Fruit fly (Drosophila melanogaster): ENCODE data around the gene Klp68D.

DNA sequence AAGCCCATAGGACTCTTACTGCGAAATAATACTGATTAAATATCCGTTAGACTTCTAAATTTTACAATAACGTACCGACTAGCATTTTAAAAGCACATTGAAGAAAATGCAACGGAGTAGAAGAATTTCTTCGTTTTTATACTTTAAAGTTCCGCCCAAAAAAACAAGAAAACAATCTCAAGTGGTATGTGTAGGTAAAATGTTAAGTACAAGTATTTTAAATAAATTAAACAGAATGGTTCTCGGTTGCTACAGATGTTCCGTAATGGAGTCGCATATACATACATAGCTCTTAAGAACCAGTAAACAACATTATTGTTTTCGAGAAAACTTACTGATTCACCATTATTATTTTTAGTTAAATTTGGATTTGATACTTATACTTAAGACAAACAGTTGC, 23.4 kb upstream of the Klp68D start, which contains the start of gene Muc68D:
- TF ChIP-seq CG34367 (tag; optimal IDR thresholded peaks at IDR 0.05), result no peak
- no peak for TF ChIP-seq CG17806 (tag; optimal IDR thresholded peaks at IDR 0.05)
- TF ChIP-seq fd96Ca (GFP tag; IDR thresholded peaks at IDR 0.05), result no peak
- TF ChIP-seq D1 (tag; optimal IDR thresholded peaks at IDR 0.05), result no peak
- TF ChIP-seq CG32121 (GFP tag; IDR thresholded peaks at IDR 0.05), result no peak
- no peak for TF ChIP-seq CG8159 (tag; optimal IDR thresholded peaks at IDR 0.05)
- TF ChIP-seq gl (tag; optimal IDR thresholded peaks at IDR 0.05), result no peak
- TF ChIP-seq CG12605 (GFP tag; IDR thresholded peaks at IDR 0.05), result no peak
- no peak for TF ChIP-seq Snoo (tag; optimal IDR thresholded peaks at IDR 0.05)
